Worm (Caenorhabditis elegans): ENCODE measurements around the gene prp-40.

Gene prp-40

DNA sequence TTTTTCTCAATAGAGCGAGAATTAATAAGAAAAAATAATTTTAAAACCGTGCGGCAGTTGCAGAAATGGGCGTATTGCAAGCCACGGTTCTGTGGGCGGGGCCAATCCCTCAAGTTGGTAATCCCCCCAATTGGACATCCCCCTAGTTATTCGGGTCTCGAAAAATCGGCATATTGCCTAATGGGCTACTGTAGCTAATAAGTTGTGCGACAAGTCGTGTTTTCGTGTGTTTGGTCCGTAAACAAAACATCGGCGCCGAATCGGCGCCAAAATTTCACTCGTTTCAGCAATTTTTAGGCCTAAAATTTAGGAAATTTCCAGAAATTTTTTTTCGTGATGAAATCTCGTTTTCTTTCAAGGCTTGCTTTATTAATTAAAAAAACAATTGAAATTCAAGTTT lies 17.5 kb upstream of the prp-40 start (continued):
- TF ChIP-seq ztf-6 (GFP tag; IDR thresholded peaks at IDR 0.05) (no peak), cebp-1 (GFP tag; IDR thresholded peaks at IDR 0.05) (no peak), cebp-1 (tag; optimal IDR thresholded peaks at IDR 0.05) (no peak), tbx-9 (tag; optimal IDR thresholded peaks at IDR 0.05; ENCODE audit: borderline replicate concordance) (no peak), mel-28 (tag; optimal IDR thresholded peaks at IDR 0.05; ENCODE audit: borderline replicate concordance) (no peak), F33H1.4 (GFP tag; IDR thresholded peaks at IDR 0.05) (peak; percentile 71), madf-8 (GFP tag; conservative IDR thresholded peaks at IDR 0.05) (peak; percentile 92), nhr-120 (GFP tag; IDR thresholded peaks at IDR 0.05) (no peak), K12H6.12 (tag; optimal IDR thresholded peaks at IDR 0.05) (no peak), snpc-4 (GFP tag; optimal IDR thresholded peaks at IDR 0.05) (no peak), snpc-4 (tag; optimal IDR thresholded peaks at IDR 0.05) (peak in 1 of 4 experiments; percentile 23), B0019.2 (GFP tag; conservative IDR thresholded peaks at IDR 0.05) (0 out of 2 replicates have a peak, but pooled peaks have one; percentile 46), snpc-1.3 (tag; optimal IDR thresholded peaks at IDR 0.05; ENCODE audit: insufficient read depth) (no peak), let-607 (tag; optimal IDR thresholded peaks at IDR 0.05) (no peak), T07F8.4 (tag; optimal IDR thresholded peaks at IDR 0.05) (no peak), nfyb-1 (GFP tag; IDR thresholded peaks at IDR 0.05) (0 out of 2 replicates have a peak, but pooled peaks have one; percentile 55), C06A6.2 (GFP tag; conservative IDR thresholded peaks at IDR 0.05) (no peak), mcd-1 (GFP tag; IDR thresholded peaks at IDR 0.05) (peak; percentile 45), egrh-3 (GFP tag; IDR thresholded peaks at IDR 0.05) (no peak), athp-1 (tag; optimal IDR thresholded peaks at IDR 0.05) (no peak), hsf-1 (GFP tag; IDR thresholded peaks at IDR 0.05) (peak; percentile 91), ceh-91 (GFP tag; IDR thresholded peaks at IDR 0.05) (peak; percentile 91), gei-17 (GFP tag; optimal IDR thresholded peaks at IDR 0.05) (no peak), nhr-90 (tag; optimal IDR thresholded peaks at IDR 0.05) (no peak), ama-1 (optimal IDR thresholded peaks at IDR 0.05) (no peak), ama-1 (GFP tag; optimal IDR thresholded peaks at IDR 0.05) (no peak), attf-5 (GFP tag; optimal IDR thresholded peaks at IDR 0.05) (no peak), nhr-80 (tag; optimal IDR thresholded peaks at IDR 0.05) (no peak), Y67H2A.10 (GFP tag; conservative IDR thresholded peaks at IDR 0.05) (peak; percentile 38; the same call in 1 of the 2 replicates), repo-1 (tag; optimal IDR thresholded peaks at IDR 0.05) (no peak), madf-3 (GFP tag; IDR thresholded peaks at IDR 0.05) (no peak), sptf-2 (GFP tag; optimal IDR thresholded peaks at IDR 0.05) (no peak), lsy-27 (tag; optimal IDR thresholded peaks at IDR 0.05; ENCODE audit: borderline replicate concordance, insufficient read depth) (no peak), dpff-1 (tag; optimal IDR thresholded peaks at IDR 0.05) (no peak), hmg-1.2 (GFP tag; IDR thresholded peaks at IDR 0.05) (peak; percentile 33), B0336.3 (GFP tag; IDR thresholded peaks at IDR 0.05) (no peak), lag-1 (GFP tag; IDR thresholded peaks at IDR 0.05) (no peak), let-526 (GFP tag; IDR thresholded peaks at IDR 0.05) (no peak), hmg-20 (GFP tag; IDR thresholded peaks at IDR 0.05) (no peak), madf-10 (tag; optimal IDR thresholded peaks at IDR 0.05) (no peak), unc-62 (GFP tag; optimal IDR thresholded peaks at IDR 0.05) (no peak), ceh-58 (GFP tag; IDR thresholded peaks at IDR 0.05) (no peak), pbrm-1 (GFP tag; IDR thresholded peaks at IDR 0.05) (peak; percentile 62; the same call in 1 of the 2 replicates), ceh-40 (GFP tag; IDR thresholded peaks at IDR 0.05) (no peak), ztf-18 (tag; optimal IDR thresholded peaks at IDR 0.05) (peak; percentile 22), efl-1 (GFP tag; optimal IDR thresholded peaks at IDR 0.05) (peak; percentile 82), hrde-1 (tag; optimal IDR thresholded peaks at IDR 0.05; ENCODE audit: borderline replicate concordance) (no peak), hlh-26 (GFP tag; conservative IDR thresholded peaks at IDR 0.05) (no peak), sdz-38 (tag; optimal IDR thresholded peaks at IDR 0.05) (no peak), B0261.1 (tag; optimal IDR thresholded peaks at IDR 0.05) (no peak)

Data from whole organism, young adult.